Worm (Caenorhabditis elegans) whole organism, L3 larva: Measurements from ENCODE around the gene clec-133.

ENCODE experiments used
- nhr-11 ChIP-seq: fragments of 150-350 bp; optimal IDR thresholded peaks from 2 replicates; lab custom pipeline; 2014; ENCODE audit warnings: missing biosample characterization, missing genetic modification characterization
- nhr-237 ChIP-seq: fragments of 150-350 bp; optimal IDR thresholded peaks from 2 replicates; lab custom pipeline; 2014; ENCODE audit warnings: missing biosample characterization, missing genetic modification characterization
- nhr-25 ChIP-seq: sonication (generic microtip); optimal IDR thresholded peaks from 2 replicates; lab custom pipeline; 2017; ENCODE audit warnings: missing biosample characterization, missing genetic modification characterization
- pqm-1 ChIP-seq: fragments of 150-350 bp; optimal IDR thresholded peaks from 2 replicates; lab custom pipeline; 2017; ENCODE audit warnings: missing biosample characterization, missing genetic modification characterization, inconsistent platforms

DNA sequence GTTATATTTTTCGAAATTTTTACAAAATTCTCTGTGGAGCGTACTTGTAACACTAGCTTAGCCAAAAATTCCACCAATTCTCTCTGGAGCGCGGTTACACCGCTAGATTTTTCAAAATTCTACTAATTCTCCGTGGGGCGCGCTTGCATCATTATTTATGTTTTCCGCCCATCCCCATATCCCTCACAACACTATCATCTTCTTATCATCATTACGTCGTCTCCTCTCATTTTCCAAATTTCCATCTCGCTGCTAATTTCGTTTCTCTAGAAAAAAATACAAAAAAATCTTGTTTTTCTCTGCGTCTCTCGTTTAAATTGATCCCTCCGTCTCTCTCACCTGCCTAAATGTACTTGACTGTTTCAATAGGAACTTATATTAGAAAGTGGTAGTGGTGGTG lies 22.9 kb upstream of the clec-133 start:
- TF ChIP-seq nhr-25 (no peak), nhr-237 (tag; lab: Kevin White, UChicago) (no peak), pqm-1 (tag; lab: Kevin White, UChicago) (no peak), nhr-11 (tag; lab: Kevin White, UChicago) (no peak)
